Worm (Caenorhabditis elegans): ENCODE measurements around the gene C08F1.8.

- TF ChIP-seq flt-1 (GFP tag; IDR thresholded peaks at IDR 0.05) (no peak), ztf-23 (GFP tag; IDR thresholded peaks at IDR 0.05) (no peak), ref-1 (GFP tag; conservative IDR thresholded peaks at IDR 0.05) (no peak), cog-1 (tag; optimal IDR thresholded peaks at IDR 0.05) (no peak), klf-2 (GFP tag; conservative IDR thresholded peaks at IDR 0.05) (no peak), ztf-29 (GFP tag; IDR thresholded peaks at IDR 0.05) (no peak), med-1 (GFP tag; optimal IDR thresholded peaks at IDR 0.05; ENCODE audit: insufficient read depth) (no peak), T22C8.4 (GFP tag; IDR thresholded peaks at IDR 0.05) (no peak)
Measured at ce11 chrII:1759602-1760001, 48.5 kb downstream of the C08F1.8 start, which contains the start of gene F36H5.18.
